Worm (Caenorhabditis elegans) whole organism, L2 larva: ENCODE results near the gene hlh-13.

ENCODE experiments used
- C34F6.9 ChIP-seq: fragments of 150-350 bp; optimal IDR thresholded peaks from 2 replicates; lab custom pipeline; 2014; ENCODE audit warnings: missing biosample characterization, missing genetic modification characterization
- F13H6.1 ChIP-seq: sonication (generic microtip); optimal IDR thresholded peaks from 2 replicates; lab custom pipeline; 2016; ENCODE audit warnings: missing genetic modification characterization, missing compliant biosample characterization
- R02D3.7 ChIP-seq: fragments of 150-350 bp; optimal IDR thresholded peaks from 2 replicates; lab custom pipeline; 2014; ENCODE audit warnings: missing biosample characterization, missing genetic modification characterization
- Y55F3AM.14 ChIP-seq: fragments of 200-800 bp; sonication (Bioruptor generic); optimal IDR thresholded peaks from 2 replicates; lab custom pipeline; 2018; ENCODE audit warnings: mild to moderate bottlenecking, missing genetic modification characterization, missing compliant biosample characterization
- alr-1 ChIP-seq: fragments of 150-350 bp; optimal IDR thresholded peaks from 2 replicates; lab custom pipeline; 2014; ENCODE audit warnings: missing biosample characterization, missing genetic modification characterization
- aly-2 ChIP-seq: fragments of 150-350 bp; optimal IDR thresholded peaks from 2 replicates; lab custom pipeline; 2014; ENCODE audit warnings: missing biosample characterization, missing genetic modification characterization
- ama-1 ChIP-seq: fragments of 150-350 bp; optimal IDR thresholded peaks from 2 replicates; lab custom pipeline; 2018; ENCODE audit warnings: inconsistent platforms
- blmp-1 ChIP-seq: sonication (generic microtip); optimal IDR thresholded peaks from 2 replicates; lab custom pipeline; 2017; ENCODE audit warnings: missing genetic modification characterization, mild to moderate bottlenecking, missing compliant biosample characterization, antibody characterized with exemption, moderate library complexity; ENCODE audit not compliant: insufficient read depth
- ceh-16 ChIP-seq: fragments of 150-350 bp; optimal IDR thresholded peaks from 2 replicates; lab custom pipeline; 2014; ENCODE audit warnings: missing biosample characterization, missing genetic modification characterization
- ceh-82 ChIP-seq: fragments of 150-350 bp; optimal IDR thresholded peaks from 2 replicates; lab custom pipeline; 2014; ENCODE audit warnings: missing biosample characterization, missing genetic modification characterization
- crh-2 ChIP-seq: sonication (generic microtip); optimal IDR thresholded peaks from 2 replicates; lab custom pipeline; 2017; ENCODE audit warnings: missing biosample characterization, missing genetic modification characterization
- dmd-4 ChIP-seq: sonication (generic microtip); optimal IDR thresholded peaks from 2 replicates; lab custom pipeline; 2017; ENCODE audit warnings: missing biosample characterization, missing genetic modification characterization
- egl-27 ChIP-seq: sonication (generic microtip); optimal IDR thresholded peaks from 3 replicates; lab custom pipeline; 2017; ENCODE audit warnings: missing biosample characterization, missing genetic modification reagents, missing genetic modification characterization
- elt-1 ChIP-seq: fragments of 150-350 bp; optimal IDR thresholded peaks from 2 replicates; lab custom pipeline; 2014; ENCODE audit warnings: missing biosample characterization, missing genetic modification characterization
- elt-3 ChIP-seq: sonication (generic microtip); optimal IDR thresholded peaks from 2 replicates; lab custom pipeline; 2017; ENCODE audit warnings: missing biosample characterization, missing genetic modification characterization
- fos-1 ChIP-seq: fragments of 150-350 bp; optimal IDR thresholded peaks from 2 replicates; lab custom pipeline; 2014; ENCODE audit warnings: missing biosample characterization, missing genetic modification characterization
- lsy-2 ChIP-seq, 2 experiments: fragments of 150-350 bp in 1 of 2; sonication (generic microtip) in 1 of 2; optimal IDR thresholded peaks; 2 replicates each; lab custom pipeline; 2014 to 2017; ENCODE audit warnings: missing biosample characterization in 2 of 2, missing genetic modification characterization in 2 of 2
- mab-5 ChIP-seq: fragments of 150-350 bp; optimal IDR thresholded peaks from 2 replicates; lab custom pipeline; 2014; ENCODE audit warnings: missing biosample characterization, missing genetic modification characterization
- mbf-1 ChIP-seq: sonication (generic microtip); optimal IDR thresholded peaks from 2 replicates; lab custom pipeline; 2017; ENCODE audit warnings: missing biosample characterization, missing genetic modification characterization
- mdl-1 ChIP-seq, 2 experiments: fragments of 150-350 bp in 1 of 2; sonication (generic microtip) in 1 of 2; optimal IDR thresholded peaks; 2 replicates each; lab custom pipeline; 2017; ENCODE audit warnings: missing biosample characterization in 2 of 2, missing genetic modification characterization in 2 of 2
- nhr-11 ChIP-seq: fragments of 150-350 bp; optimal IDR thresholded peaks from 2 replicates; lab custom pipeline; 2014; ENCODE audit warnings: missing biosample characterization, missing genetic modification characterization
- nhr-12 ChIP-seq: fragments of 150-350 bp; optimal IDR thresholded peaks from 2 replicates; lab custom pipeline; 2014; ENCODE audit warnings: missing biosample characterization, missing genetic modification characterization
- nhr-129 ChIP-seq: fragments of 150-350 bp; optimal IDR thresholded peaks from 2 replicates; lab custom pipeline; 2014; ENCODE audit warnings: missing biosample characterization, missing genetic modification characterization
- nhr-21 ChIP-seq: fragments of 150-350 bp; optimal IDR thresholded peaks from 2 replicates; lab custom pipeline; 2014; ENCODE audit warnings: missing biosample characterization, missing genetic modification characterization
- nhr-23 ChIP-seq: fragments of 150-350 bp; optimal IDR thresholded peaks from 2 replicates; lab custom pipeline; 2014; ENCODE audit warnings: missing biosample characterization, missing genetic modification reagents, missing genetic modification characterization
- nhr-237 ChIP-seq: fragments of 150-350 bp; optimal IDR thresholded peaks from 2 replicates; lab custom pipeline; 2014; ENCODE audit warnings: missing biosample characterization, missing genetic modification characterization
- nhr-25 ChIP-seq: fragments of 150-350 bp; sonication (generic microtip); optimal IDR thresholded peaks from 3 replicates; lab custom pipeline; 2014; ENCODE audit warnings: missing biosample characterization, missing genetic modification characterization
- nhr-77 ChIP-seq: fragments of 150-350 bp; optimal IDR thresholded peaks from 2 replicates; lab custom pipeline; 2014; ENCODE audit warnings: missing biosample characterization, missing genetic modification characterization
- peb-1 ChIP-seq: fragments of 150-350 bp; optimal IDR thresholded peaks from 2 replicates; lab custom pipeline; 2014; ENCODE audit warnings: missing biosample characterization, missing genetic modification characterization
- sem-4 ChIP-seq: fragments of 150-350 bp; optimal IDR thresholded peaks from 2 replicates; lab custom pipeline; 2014; ENCODE audit warnings: missing biosample characterization, missing genetic modification reagents, missing genetic modification characterization
- sma-3 ChIP-seq: sonication (generic microtip); optimal IDR thresholded peaks from 2 replicates; lab custom pipeline; 2016; ENCODE audit warnings: missing genetic modification reagents, missing genetic modification characterization, missing compliant biosample characterization
- sma-9 ChIP-seq, 2 experiments: fragments of 150-350 bp in 1 of 2; sonication (generic microtip) in 1 of 2; optimal IDR thresholded peaks; 2 replicates each; lab custom pipeline; 2014 to 2016; ENCODE audit warnings: missing genetic modification characterization in 2 of 2, mild to moderate bottlenecking in 1 of 2, missing biosample characterization in 1 of 2, missing compliant biosample characterization in 1 of 2, missing genetic modification reagents in 1 of 2, moderate library complexity in 1 of 2
- snpc-4 ChIP-seq: fragments of 150-350 bp; optimal IDR thresholded peaks from 2 replicates; lab custom pipeline; 2014; ENCODE audit warnings: missing biosample characterization, missing genetic modification characterization
- unc-39 ChIP-seq: fragments of 150-350 bp; optimal IDR thresholded peaks from 2 replicates; lab custom pipeline; 2014; ENCODE audit warnings: missing biosample characterization, missing genetic modification characterization
- unc-55 ChIP-seq: fragments of 150-350 bp; sonication (generic microtip); optimal IDR thresholded peaks from 3 replicates; lab custom pipeline; 2014; ENCODE audit warnings: missing biosample characterization, missing genetic modification reagents, missing genetic modification characterization
- unc-62 ChIP-seq: fragments of 150-350 bp; optimal IDR thresholded peaks from 2 replicates; lab custom pipeline; 2014; ENCODE audit warnings: missing biosample characterization, missing genetic modification reagents, missing genetic modification characterization
- zag-1 ChIP-seq: fragments of 150-350 bp; optimal IDR thresholded peaks from 2 replicates; lab custom pipeline; 2014; ENCODE audit warnings: missing biosample characterization, missing genetic modification characterization
- ztf-1 ChIP-seq: fragments of 200-800 bp; sonication (Bioruptor generic); conservative IDR thresholded peaks from 2 replicates; pipeline ENCODE4 v1.3.6; 2022; ENCODE audit warnings: missing genetic modification characterization, missing compliant biosample characterization
- ztf-11 ChIP-seq: sonication (generic microtip); optimal IDR thresholded peaks from 2 replicates; lab custom pipeline; 2017; ENCODE audit warnings: missing biosample characterization, missing genetic modification characterization

Gene hlh-13

DNA sequence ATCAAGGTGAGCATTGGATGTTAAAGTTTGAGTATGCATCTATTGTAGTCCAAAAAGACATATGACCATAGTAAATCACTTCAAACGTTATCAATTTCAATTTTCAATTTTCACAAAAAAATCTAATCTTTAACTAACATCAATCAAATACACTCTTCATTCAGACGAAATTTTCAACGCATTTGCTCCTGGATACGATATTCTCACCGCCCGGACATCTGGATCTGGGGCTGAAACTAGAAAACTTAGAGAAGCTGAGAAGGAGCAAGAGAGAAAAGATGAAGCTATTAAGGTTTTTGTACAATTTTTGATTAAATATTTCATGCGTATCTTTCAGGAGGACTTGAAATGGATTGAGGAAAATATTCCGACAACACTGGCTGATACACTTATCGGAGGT lies 14.8 kb downstream of the hlh-13 start:
- no peak for TF ChIP-seq ama-1 (lab: Kevin White, UChicago)
- TF ChIP-seq nhr-237 (tag; lab: Kevin White, UChicago) = no peak
- TF ChIP-seq elt-1 = no peak
- TF ChIP-seq nhr-77 (tag; lab: Kevin White, UChicago) = no peak
- TF ChIP-seq elt-3 = no peak
- no peak for TF ChIP-seq snpc-4 (tag; lab: Kevin White, UChicago)
- TF ChIP-seq peb-1 (tag; lab: Kevin White, UChicago) = no peak
- TF ChIP-seq egl-27 (tag; lab: Kevin White, UChicago) = no peak
- TF ChIP-seq ztf-11 (tag; lab: Kevin White, UChicago) = no peak
- TF ChIP-seq nhr-12 (tag; lab: Kevin White, UChicago) = no peak
- TF ChIP-seq mdl-1 (tag; optimal IDR thresholded peaks at IDR 0.05; lab: Kevin White, UChicago) = no peak
- no peak for TF ChIP-seq nhr-21 (tag; lab: Kevin White, UChicago)
- no peak for TF ChIP-seq alr-1
- no peak for TF ChIP-seq nhr-23 (tag; lab: Kevin White, UChicago)
- no peak for TF ChIP-seq nhr-11 (tag; lab: Kevin White, UChicago)
- no peak for TF ChIP-seq unc-62 (GFP tag; lab: Kevin White, UChicago)
- TF ChIP-seq ztf-1 (GFP tag; lab: Robert Waterston, UW) = no peak
- TF ChIP-seq, all 48 proteins: peak for 0

- TF ChIP-seq unc-39 (tag; lab: Kevin White, UChicago) = no peak
- TF ChIP-seq fos-1 (tag; lab: Kevin White, UChicago) = peak; percentile 43
- TF ChIP-seq unc-55 (GFP tag; lab: Kevin White, UChicago) = peak; percentile 62
- no peak for TF ChIP-seq dmd-4 (tag; lab: Kevin White, UChicago)
- no peak for TF ChIP-seq peb-1 (tag; lab: Kevin White, UChicago)
- TF ChIP-seq sma-9 (GFP tag; optimal IDR thresholded peaks at IDR 0.05; lab: Kevin White, UChicago) = peak; percentile 72
- TF ChIP-seq sma-9 (tag; optimal IDR thresholded peaks at IDR 0.05; lab: Kevin White, UChicago) = no peak
- TF ChIP-seq aly-2 (tag; lab: Kevin White, UChicago) = no peak
- no peak for TF ChIP-seq R02D3.7
- peak; percentile 24 for TF ChIP-seq sma-3 (GFP tag; lab: Kevin White, UChicago)
- peak; percentile 57 for TF ChIP-seq blmp-1 (tag; lab: Kevin White, UChicago)
- TF ChIP-seq C34F6.9 (tag; lab: Kevin White, UChicago) = peak; percentile 67
- TF ChIP-seq nhr-25 (tag; lab: Kevin White, UChicago) = peak; percentile 64
- no peak for TF ChIP-seq nhr-12 (tag; lab: Kevin White, UChicago)
- TF ChIP-seq crh-2 = peak; percentile 30
- TF ChIP-seq sem-4 (tag; lab: Kevin White, UChicago) = peak; percentile 29
- TF ChIP-seq nhr-129 (tag; lab: Kevin White, UChicago) = peak; percentile 82
- no peak for TF ChIP-seq ztf-1 (GFP tag; lab: Robert Waterston, UW)
- TF ChIP-seq zag-1 = no peak
- TF ChIP-seq ceh-82 (tag; lab: Kevin White, UChicago) = no peak
- TF ChIP-seq nhr-21 (tag; lab: Kevin White, UChicago) = no peak
- no peak for TF ChIP-seq ceh-16
- TF ChIP-seq mdl-1 (tag; optimal IDR thresholded peaks at IDR 0.05; lab: Kevin White, UChicago) = no peak
- peak in 1 of 2 experiments; percentile 10 for TF ChIP-seq lsy-2 (tag; optimal IDR thresholded peaks at IDR 0.05; lab: Kevin White, UChicago)
- peak; percentile 70 for TF ChIP-seq F13H6.1
- peak; percentile 4 for TF ChIP-seq ama-1 (lab: Kevin White, UChicago)
These were observed 16.3 kb downstream of the hlh-13 start, which contains the start of gene coel-1 for ce11 chrX:4265283-4265907. Gene coel-1 (plus strand): TSS chrX:4265663.

DNA sequence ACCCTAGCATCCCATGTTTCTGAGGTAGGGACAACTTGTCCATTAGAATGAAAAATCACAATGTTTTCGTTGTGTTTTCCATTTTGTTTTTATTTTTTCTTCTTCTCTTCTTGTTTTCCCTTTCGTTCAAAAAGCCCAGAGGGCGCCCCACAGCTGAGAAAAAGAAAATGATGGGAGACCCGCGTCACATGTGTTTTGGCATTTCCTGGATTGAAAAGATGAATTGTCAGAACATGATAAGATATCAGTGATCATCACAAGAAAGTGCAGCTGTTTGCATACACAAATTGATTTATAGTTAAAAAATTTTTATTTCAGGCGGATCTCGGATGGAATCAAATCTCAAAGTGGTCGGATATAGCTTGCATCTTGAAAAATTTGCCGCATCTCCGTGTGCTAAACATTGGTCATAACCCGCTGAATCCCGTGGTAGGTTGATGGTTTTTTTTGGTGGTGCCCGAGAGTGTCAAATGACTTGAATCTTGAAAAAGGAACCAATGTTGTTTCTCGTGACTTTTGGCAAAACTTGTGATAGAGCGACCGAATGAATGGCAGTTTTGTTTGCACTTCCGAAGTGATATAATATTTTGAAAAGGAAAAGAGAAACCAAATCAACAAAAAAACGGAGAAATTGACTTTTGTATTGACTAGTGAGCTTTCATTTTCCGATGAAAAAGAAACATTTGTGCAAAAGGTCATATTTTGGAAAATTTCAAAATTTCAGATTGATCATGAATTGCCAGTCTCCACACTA lies 17.3 kb downstream of the hlh-13 start:
- TF ChIP-seq sma-9 (GFP tag; optimal IDR thresholded peaks at IDR 0.05; lab: Kevin White, UChicago) (peak; percentile 35), sma-9 (tag; optimal IDR thresholded peaks at IDR 0.05; lab: Kevin White, UChicago) (no peak), mab-5 (tag; lab: Kevin White, UChicago) (no peak), mbf-1 (tag; lab: Kevin White, UChicago) (no peak), lsy-2 (tag; optimal IDR thresholded peaks at IDR 0.05; lab: Kevin White, UChicago) (peak in 1 of 2 experiments; percentile 5), nhr-129 (tag; lab: Kevin White, UChicago) (peak; percentile 53), Y55F3AM.14 (GFP tag; lab: Kevin White, UChicago) (no peak), unc-55 (GFP tag; lab: Kevin White, UChicago) (no peak)
